Worm (Caenorhabditis elegans) whole organism, mixed stage, embryonic: ENCODE data around the gene F56F11.2.

ENCODE experiments used
- M03D4.4 ChIP-seq: sonication (generic microtip); optimal IDR thresholded peaks from 2 replicates; lab custom pipeline; 2017; ENCODE audit warnings: mild to moderate bottlenecking, missing genetic modification characterization, missing compliant biosample characterization
- bed-3 ChIP-seq: fragments of 200-800 bp; sonication (Bioruptor generic); optimal IDR thresholded peaks from 3 replicates; lab custom pipeline; 2018; ENCODE audit warnings: mild to moderate bottlenecking, missing genetic modification characterization, moderate library complexity, missing compliant biosample characterization
- blmp-1 ChIP-seq: fragments of 150-350 bp; optimal IDR thresholded peaks from 2 replicates; lab custom pipeline; 2014; ENCODE audit warnings: missing biosample characterization, missing genetic modification characterization
- ceh-39 ChIP-seq: fragments of 150-350 bp; optimal IDR thresholded peaks from 2 replicates; lab custom pipeline; 2014; ENCODE audit warnings: missing biosample characterization, missing genetic modification characterization
- ceh-43 ChIP-seq: fragments of 200-800 bp; sonication (Bioruptor generic); optimal IDR thresholded peaks from 2 replicates; lab custom pipeline; 2018; ENCODE audit warnings: mild to moderate bottlenecking, missing genetic modification characterization, moderate library complexity, missing compliant biosample characterization
- ceh-83 ChIP-seq: fragments of 200-800 bp; sonication (Bioruptor generic); optimal IDR thresholded peaks from 2 replicates; lab custom pipeline; 2018; ENCODE audit warnings: mild to moderate bottlenecking, missing genetic modification characterization, missing compliant biosample characterization
- ces-1 ChIP-seq: fragments of 150-350 bp; optimal IDR thresholded peaks from 2 replicates; lab custom pipeline; 2014; ENCODE audit warnings: missing biosample characterization, missing genetic modification reagents, missing genetic modification characterization
- drap-1 ChIP-seq: fragments of 200-800 bp; sonication (Bioruptor generic); optimal IDR thresholded peaks from 3 replicates; lab custom pipeline; 2018; ENCODE audit warnings: mild to moderate bottlenecking, missing genetic modification characterization, missing compliant biosample characterization
- elt-1 ChIP-seq: sonication (generic microtip); optimal IDR thresholded peaks from 2 replicates; lab custom pipeline; 2017; ENCODE audit warnings: missing genetic modification characterization, mild to moderate bottlenecking, missing compliant biosample characterization, antibody characterized with exemption, moderate library complexity, borderline replicate concordance; ENCODE audit not compliant: insufficient read depth
- elt-3 ChIP-seq: fragments of 150-350 bp; optimal IDR thresholded peaks from 2 replicates; lab custom pipeline; 2014; ENCODE audit warnings: missing biosample characterization, missing genetic modification characterization
- flh-1 ChIP-seq: fragments of 200-800 bp; sonication (Bioruptor generic); optimal IDR thresholded peaks from 2 replicates; lab custom pipeline; 2018; ENCODE audit warnings: mild to moderate bottlenecking, missing genetic modification characterization, moderate library complexity, missing compliant biosample characterization
- ham-2 ChIP-seq: fragments of 200-800 bp; sonication (Bioruptor generic); optimal IDR thresholded peaks from 2 replicates; lab custom pipeline; 2018; ENCODE audit warnings: mild to moderate bottlenecking, missing genetic modification characterization, missing compliant biosample characterization
- hlh-1 ChIP-seq: fragments of 150-350 bp; optimal IDR thresholded peaks from 2 replicates; lab custom pipeline; 2014; ENCODE audit warnings: missing biosample characterization, missing genetic modification reagents, missing genetic modification characterization
- lin-13 ChIP-seq: fragments of 150-350 bp; optimal IDR thresholded peaks from 2 replicates; lab custom pipeline; 2014; ENCODE audit warnings: missing biosample characterization, missing genetic modification characterization
- lin-32 ChIP-seq: fragments of 200-800 bp; sonication (Bioruptor generic); optimal IDR thresholded peaks from 2 replicates; lab custom pipeline; 2018; ENCODE audit warnings: mild to moderate bottlenecking, missing genetic modification characterization, missing compliant biosample characterization
- mab-5 ChIP-seq: fragments of 150-350 bp; optimal IDR thresholded peaks from 2 replicates; lab custom pipeline; 2014; ENCODE audit warnings: missing biosample characterization, missing genetic modification characterization
- mep-1 ChIP-seq: fragments of 150-350 bp; optimal IDR thresholded peaks from 2 replicates; lab custom pipeline; 2017; ENCODE audit warnings: missing biosample characterization, missing genetic modification reagents, missing genetic modification characterization, inconsistent platforms
- nhr-12 ChIP-seq: fragments of 150-350 bp; optimal IDR thresholded peaks from 2 replicates; lab custom pipeline; 2014; ENCODE audit warnings: missing biosample characterization, missing genetic modification characterization
- nhr-237 ChIP-seq: fragments of 150-350 bp; optimal IDR thresholded peaks from 2 replicates; lab custom pipeline; 2014; ENCODE audit warnings: missing biosample characterization, missing genetic modification characterization
- nhr-28 ChIP-seq: fragments of 150-350 bp; optimal IDR thresholded peaks from 2 replicates; lab custom pipeline; 2014; ENCODE audit warnings: missing biosample characterization, missing genetic modification characterization
- nhr-76 ChIP-seq: sonication (generic microtip); optimal IDR thresholded peaks from 2 replicates; lab custom pipeline; 2017; ENCODE audit warnings: missing biosample characterization, missing genetic modification characterization
- pha-4 ChIP-seq: fragments of 150-350 bp; optimal IDR thresholded peaks from 2 replicates; lab custom pipeline; 2018; ENCODE audit warnings: missing biosample characterization, missing genetic modification reagents, missing genetic modification characterization
- sem-2 ChIP-seq: fragments of 200-800 bp; sonication (Bioruptor generic); optimal IDR thresholded peaks from 2 replicates; lab custom pipeline; 2018; ENCODE audit warnings: mild to moderate bottlenecking, missing genetic modification characterization, missing compliant biosample characterization
- snpc-4 ChIP-seq: fragments of 150-350 bp; optimal IDR thresholded peaks from 2 replicates; lab custom pipeline; 2014; ENCODE audit warnings: missing biosample characterization, missing genetic modification characterization
- sptf-1 ChIP-seq: sonication (generic microtip); optimal IDR thresholded peaks from 2 replicates; lab custom pipeline; 2017; ENCODE audit warnings: mild to moderate bottlenecking, missing genetic modification characterization, moderate library complexity, missing compliant biosample characterization
- unc-120 ChIP-seq: sonication (generic microtip); optimal IDR thresholded peaks from 2 replicates; lab custom pipeline; 2017; ENCODE audit warnings: missing genetic modification characterization, missing compliant biosample characterization; ENCODE audit not compliant: poor library complexity, severe bottlenecking
- unc-39 ChIP-seq: fragments of 150-350 bp; optimal IDR thresholded peaks from 2 replicates; lab custom pipeline; 2014; ENCODE audit warnings: missing biosample characterization, missing genetic modification characterization
- unc-62 ChIP-seq: fragments of 150-350 bp; optimal IDR thresholded peaks from 2 replicates; lab custom pipeline; 2014; ENCODE audit warnings: missing biosample characterization, missing genetic modification reagents, missing genetic modification characterization
- zip-8 ChIP-seq: fragments of 150-350 bp; optimal IDR thresholded peaks from 2 replicates; lab custom pipeline; 2014; ENCODE audit warnings: missing biosample characterization, missing genetic modification characterization
- ztf-11 ChIP-seq: fragments of 150-350 bp; optimal IDR thresholded peaks from 2 replicates; lab custom pipeline; 2014; ENCODE audit warnings: missing biosample characterization, missing genetic modification characterization

The F56F11.2 gene

ce11 chrIII:2874144-2874868 lies 7.8 kb upstream of the F56F11.2 start, which contains the start of gene klf-1:
Gene klf-1, plus strand, starts transcription at chrIII:2874818.
- TF ChIP-seq lin-32 (GFP tag; lab: Kevin White, UChicago) (no peak), nhr-237 (tag; lab: Kevin White, UChicago) (no peak), snpc-4 (no peak), hlh-1 (no peak), pha-4 (tag; lab: Kevin White, UChicago) (no peak), ztf-11 (tag; lab: Kevin White, UChicago) (no peak), bed-3 (GFP tag; lab: Kevin White, UChicago) (no peak), zip-8 (tag; lab: Kevin White, UChicago) (no peak), nhr-12 (tag; lab: Kevin White, UChicago) (no peak), elt-1 (tag; lab: Kevin White, UChicago) (no peak), lin-13 (tag; lab: Kevin White, UChicago) (no peak), elt-3 (tag; lab: Kevin White, UChicago) (no peak), ham-2 (GFP tag; lab: Kevin White, UChicago) (no peak), ces-1 (GFP tag; lab: Kevin White, UChicago) (no peak), sptf-1 (no peak), nhr-28 (tag; lab: Kevin White, UChicago) (no peak), unc-62 (no peak), ceh-39 (no peak), ceh-83 (GFP tag; lab: Kevin White, UChicago) (no peak)

- TF ChIP-seq ces-1 (GFP tag; lab: Kevin White, UChicago) (no peak), blmp-1 (peak; percentile 53), elt-3 (tag; lab: Kevin White, UChicago) (peak; percentile 72)
- TF ChIP-seq, all 35 proteins: peak for 2
These were observed 6.1 kb upstream of the F56F11.2 start for ce11 chrIII:2875946-2876345.

ce11 chrIII:2879703-2880102 lies 2.4 kb upstream of the F56F11.2 start:
- no peak for TF ChIP-seq mep-1
- TF ChIP-seq M03D4.4 (tag; lab: Kevin White, UChicago) = no peak
- no peak for TF ChIP-seq mab-5 (tag; lab: Kevin White, UChicago)
- no peak for TF ChIP-seq ces-1 (GFP tag; lab: Kevin White, UChicago)
- TF ChIP-seq ztf-11 (tag; lab: Kevin White, UChicago) = no peak
- no peak for TF ChIP-seq unc-39 (tag; lab: Kevin White, UChicago)
- TF ChIP-seq ceh-39 = no peak
- TF ChIP-seq, all 35 proteins: peak for 0

ce11 chrIII:2881117-2881516 lies 972 bp upstream of the F56F11.2 start:
- peak; percentile 17 for TF ChIP-seq unc-120 (tag; lab: Kevin White, UChicago)
- no peak for TF ChIP-seq ztf-11 (tag; lab: Kevin White, UChicago)
- TF ChIP-seq, all 35 proteins: peak for 1

- no peak for TF ChIP-seq mab-5 (tag; lab: Kevin White, UChicago)
- no peak for TF ChIP-seq unc-62
- no peak for TF ChIP-seq nhr-76 (tag; lab: Kevin White, UChicago)
- no peak for TF ChIP-seq snpc-4
- no peak for TF ChIP-seq nhr-12 (tag; lab: Kevin White, UChicago)
- no peak for TF ChIP-seq ceh-43 (GFP tag; lab: Kevin White, UChicago)
- TF ChIP-seq lin-13 (tag; lab: Kevin White, UChicago) = no peak
- TF ChIP-seq flh-1 (GFP tag; lab: Kevin White, UChicago) = no peak
- no peak for TF ChIP-seq unc-120 (tag; lab: Kevin White, UChicago)
- TF ChIP-seq sem-2 (GFP tag; lab: Kevin White, UChicago) = no peak
- TF ChIP-seq drap-1 (GFP tag; lab: Kevin White, UChicago) = no peak
- no peak for TF ChIP-seq nhr-237 (tag; lab: Kevin White, UChicago)
- TF ChIP-seq elt-1 (tag; lab: Kevin White, UChicago) = no peak
- no peak for TF ChIP-seq unc-39 (tag; lab: Kevin White, UChicago)
- TF ChIP-seq blmp-1 = no peak
- no peak for TF ChIP-seq ztf-11 (tag; lab: Kevin White, UChicago)
- TF ChIP-seq ceh-83 (GFP tag; lab: Kevin White, UChicago) = no peak
- no peak for TF ChIP-seq ces-1 (GFP tag; lab: Kevin White, UChicago)
These were observed 9.4 kb downstream of the F56F11.2 start, which contains the start of gene F56F11.1 for ce11 chrIII:2891443-2891842. Gene F56F11.1, plus strand, starts transcription at chrIII:2891743.
